Worm (Caenorhabditis elegans): ENCODE data around the gene C50F7.3.
A peak's percentile ranks its signal among the peaks of the same experiment; 100 is the strongest.

The C50F7.3 gene

DNA sequence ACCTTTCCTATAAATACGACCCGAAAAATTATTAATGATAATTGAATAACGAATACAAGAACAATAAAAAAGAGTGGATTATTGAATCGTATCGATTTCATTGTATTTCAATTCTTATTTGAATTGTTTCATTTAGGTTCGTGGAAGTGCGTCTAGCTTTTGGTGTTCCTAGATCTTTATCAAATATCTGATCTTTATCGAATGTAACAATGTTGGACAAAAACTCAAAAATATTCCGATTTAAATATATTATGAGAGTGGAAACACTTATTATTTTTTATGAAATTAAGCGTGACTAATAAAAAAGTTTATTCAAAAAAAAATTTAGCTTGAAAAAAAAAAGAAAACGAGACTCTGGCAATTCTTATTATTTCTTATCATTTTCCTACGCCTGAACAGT is at the start of gene C50F7.3, which contains the start of gene C50F7.9:
Gene C50F7.3, plus strand, starts transcription at position 370 of the 400 bp plus-strand sequence.
Gene C50F7.9, minus strand, starts transcription at position 101 of the 400 bp plus-strand sequence.
- TF ChIP-seq alr-1 (tag; optimal IDR thresholded peaks at IDR 0.05): no peak
- TF ChIP-seq nhr-12 (tag; optimal IDR thresholded peaks at IDR 0.05): no peak
- no peak for TF ChIP-seq egl-27 (tag; optimal IDR thresholded peaks at IDR 0.05)
- no peak for TF ChIP-seq mdl-1 (tag; optimal IDR thresholded peaks at IDR 0.05)
- TF ChIP-seq sem-4 (tag; optimal IDR thresholded peaks at IDR 0.05): no peak
- no peak for TF ChIP-seq lsy-2 (tag; optimal IDR thresholded peaks at IDR 0.05)
- no peak for TF ChIP-seq nhr-6 (tag; optimal IDR thresholded peaks at IDR 0.05)
- TF ChIP-seq nhr-25 (tag; optimal IDR thresholded peaks at IDR 0.05): no peak
- TF ChIP-seq crh-2 (tag; optimal IDR thresholded peaks at IDR 0.05): no peak
- TF ChIP-seq snpc-4 (tag; optimal IDR thresholded peaks at IDR 0.05): no peak

DNA sequence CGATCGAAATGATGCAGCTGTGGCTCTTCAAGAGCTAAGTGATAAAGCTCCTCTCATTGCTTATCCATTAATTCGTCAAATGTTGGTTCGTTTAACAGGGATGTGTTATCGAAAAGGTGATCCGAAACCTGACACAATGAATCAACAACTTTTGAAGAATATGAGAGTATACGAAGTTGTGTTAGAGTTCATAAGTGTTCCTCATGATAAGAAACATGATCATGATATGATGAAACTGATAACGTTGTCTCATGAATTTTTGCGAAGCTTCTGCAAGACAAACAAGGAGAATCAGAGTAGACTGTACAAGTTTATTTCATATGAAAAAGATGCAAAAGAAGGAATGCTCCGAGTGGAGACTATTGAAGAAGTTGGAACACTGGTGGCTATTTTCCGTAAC is 42.8 kb upstream of the C50F7.3 start:
- TF ChIP-seq nhr-10 (tag; optimal IDR thresholded peaks at IDR 0.05) (no peak), nhr-237 (tag; optimal IDR thresholded peaks at IDR 0.05) (no peak), unc-55 (GFP tag; optimal IDR thresholded peaks at IDR 0.05) (no peak), crh-2 (tag; optimal IDR thresholded peaks at IDR 0.05) (peak; percentile 30), C34F6.9 (tag; optimal IDR thresholded peaks at IDR 0.05) (no peak), nhr-25 (tag; optimal IDR thresholded peaks at IDR 0.05) (no peak), lsy-2 (tag; optimal IDR thresholded peaks at IDR 0.05) (no peak), elt-1 (tag; optimal IDR thresholded peaks at IDR 0.05) (no peak), alr-1 (tag; optimal IDR thresholded peaks at IDR 0.05) (no peak), nhr-23 (tag; optimal IDR thresholded peaks at IDR 0.05) (no peak), ztf-1 (GFP tag; conservative IDR thresholded peaks at IDR 0.05) (no peak), sma-9 (GFP tag; optimal IDR thresholded peaks at IDR 0.05) (peak; percentile 17), sma-9 (tag; optimal IDR thresholded peaks at IDR 0.05) (no peak), nhr-129 (tag; optimal IDR thresholded peaks at IDR 0.05) (peak; percentile 75), sma-3 (GFP tag; optimal IDR thresholded peaks at IDR 0.05) (no peak), lin-11 (tag; optimal IDR thresholded peaks at IDR 0.05) (no peak), fos-1 (tag; optimal IDR thresholded peaks at IDR 0.05) (peak; percentile 73), Y55F3AM.14 (GFP tag; optimal IDR thresholded peaks at IDR 0.05) (no peak), unc-62 (GFP tag; optimal IDR thresholded peaks at IDR 0.05) (no peak), F13H6.1 (tag; optimal IDR thresholded peaks at IDR 0.05) (no peak), mbf-1 (tag; optimal IDR thresholded peaks at IDR 0.05) (no peak), sem-4 (tag; optimal IDR thresholded peaks at IDR 0.05) (no peak), ama-1 (optimal IDR thresholded peaks at IDR 0.05) (no peak), mab-5 (tag; optimal IDR thresholded peaks at IDR 0.05) (no peak)

DNA sequence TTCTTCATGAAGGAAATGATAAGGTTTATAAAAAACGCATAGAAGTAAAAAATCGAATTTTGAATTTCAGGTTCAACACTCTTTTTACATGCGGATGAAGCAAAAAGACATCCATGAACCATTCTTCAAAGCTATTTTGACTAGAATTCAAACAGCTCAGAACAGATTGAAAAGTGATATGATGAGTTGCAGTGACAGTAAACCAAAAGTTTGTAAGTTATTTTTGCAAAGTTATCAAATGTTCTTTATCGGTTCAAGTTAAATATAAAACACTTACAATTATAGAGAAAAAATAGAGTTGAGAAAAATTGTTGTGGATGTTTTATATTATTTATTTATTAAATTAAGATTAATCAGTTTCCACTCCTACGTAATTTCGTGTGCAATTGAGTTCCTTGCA is 39.7 kb upstream of the C50F7.3 start:
- TF ChIP-seq ceh-16 (tag; optimal IDR thresholded peaks at IDR 0.05): no peak
- TF ChIP-seq elt-3 (tag; optimal IDR thresholded peaks at IDR 0.05): no peak
- no peak for TF ChIP-seq nhr-21 (tag; optimal IDR thresholded peaks at IDR 0.05)
- TF ChIP-seq unc-39 (tag; optimal IDR thresholded peaks at IDR 0.05): no peak
- no peak for TF ChIP-seq crh-2 (tag; optimal IDR thresholded peaks at IDR 0.05)
- TF ChIP-seq ztf-11 (tag; optimal IDR thresholded peaks at IDR 0.05): no peak
- TF ChIP-seq mab-5 (tag; optimal IDR thresholded peaks at IDR 0.05): no peak
- no peak for TF ChIP-seq skn-1 (tag; optimal IDR thresholded peaks at IDR 0.05)
- TF ChIP-seq ceh-82 (tag; optimal IDR thresholded peaks at IDR 0.05): no peak
- no peak for TF ChIP-seq Y55F3AM.14 (GFP tag; optimal IDR thresholded peaks at IDR 0.05)
- no peak for TF ChIP-seq lsy-2 (tag; optimal IDR thresholded peaks at IDR 0.05)
- TF ChIP-seq C34F6.9 (tag; optimal IDR thresholded peaks at IDR 0.05): no peak
- no peak for TF ChIP-seq ZK546.5 (tag; optimal IDR thresholded peaks at IDR 0.05)
- no peak for TF ChIP-seq nhr-23 (tag; optimal IDR thresholded peaks at IDR 0.05)
- TF ChIP-seq ztf-4 (tag; optimal IDR thresholded peaks at IDR 0.05): no peak
- no peak for TF ChIP-seq zag-1 (tag; optimal IDR thresholded peaks at IDR 0.05)
- TF ChIP-seq lin-11 (tag; optimal IDR thresholded peaks at IDR 0.05): no peak

DNA sequence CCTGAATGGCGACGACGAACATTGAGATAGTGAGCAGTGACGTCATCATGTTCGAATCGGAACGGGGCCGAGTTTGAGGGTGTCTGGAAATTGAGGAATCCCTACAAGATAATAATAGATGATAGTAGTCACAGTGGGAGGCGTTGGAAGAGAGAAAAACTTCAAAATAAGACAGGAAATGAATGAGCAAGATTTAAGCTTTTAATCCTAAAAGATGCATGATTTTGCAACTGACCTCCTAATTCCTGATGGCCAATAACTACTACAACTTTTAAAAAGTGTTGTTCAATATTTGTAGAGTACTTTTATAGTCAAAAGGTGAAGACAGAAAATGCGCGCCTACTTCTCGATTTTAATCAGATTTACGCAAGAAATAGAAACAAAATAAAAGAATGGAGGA is 33.8 kb upstream of the C50F7.3 start, which contains the start of gene flp-13:
Gene flp-13, minus strand, starts transcription at position 101 of the 400 bp plus-strand sequence.
- TF ChIP-seq ztf-4 (tag; optimal IDR thresholded peaks at IDR 0.05) (no peak), zag-1 (tag; optimal IDR thresholded peaks at IDR 0.05) (no peak), nhr-10 (tag; optimal IDR thresholded peaks at IDR 0.05) (no peak), blmp-1 (tag; optimal IDR thresholded peaks at IDR 0.05; ENCODE audit: insufficient read depth) (no peak), mdl-1 (tag; optimal IDR thresholded peaks at IDR 0.05) (no peak), unc-39 (tag; optimal IDR thresholded peaks at IDR 0.05) (no peak), F13H6.1 (tag; optimal IDR thresholded peaks at IDR 0.05) (no peak), elt-1 (tag; optimal IDR thresholded peaks at IDR 0.05) (no peak), ztf-11 (tag; optimal IDR thresholded peaks at IDR 0.05) (no peak), alr-1 (tag; optimal IDR thresholded peaks at IDR 0.05) (no peak), fos-1 (tag; optimal IDR thresholded peaks at IDR 0.05) (no peak), dmd-4 (tag; optimal IDR thresholded peaks at IDR 0.05) (no peak), nhr-25 (tag; optimal IDR thresholded peaks at IDR 0.05) (no peak), mbf-1 (tag; optimal IDR thresholded peaks at IDR 0.05) (no peak), mab-5 (tag; optimal IDR thresholded peaks at IDR 0.05) (no peak), lin-13 (GFP tag; optimal IDR thresholded peaks at IDR 0.05) (no peak)
